Worm (Caenorhabditis elegans) whole organism, L1 larva: ENCODE data around the gene F41H10.12.

Source experiments
- C04F5.9 ChIP-seq: sonication (generic microtip); optimal IDR thresholded peaks from 2 replicates; lab custom pipeline; 2016; ENCODE audit warnings: missing genetic modification characterization, missing compliant biosample characterization
- F16B12.6 ChIP-seq: fragments of 150-350 bp; optimal IDR thresholded peaks from 2 replicates; lab custom pipeline; 2014; ENCODE audit warnings: missing biosample characterization, missing genetic modification characterization
- aha-1 ChIP-seq: fragments of 150-350 bp; optimal IDR thresholded peaks from 2 replicates; lab custom pipeline; 2014; ENCODE audit warnings: missing biosample characterization, missing genetic modification characterization
- aly-2 ChIP-seq: fragments of 150-350 bp; optimal IDR thresholded peaks from 2 replicates; lab custom pipeline; 2014; ENCODE audit warnings: missing biosample characterization, missing genetic modification characterization
- ama-1 ChIP-seq: fragments of 150-350 bp; optimal IDR thresholded peaks from 2 replicates; lab custom pipeline; 2014
- ceh-8 ChIP-seq: fragments of 200-800 bp; sonication (Bioruptor generic); optimal IDR thresholded peaks from 2 replicates; lab custom pipeline; 2018; ENCODE audit warnings: mild to moderate bottlenecking, missing genetic modification characterization, moderate library complexity, missing compliant biosample characterization
- dpl-1 ChIP-seq, 3 experiments: fragments of 150-350 bp in 2 of 3; sonication (generic microtip) in 1 of 3; optimal IDR thresholded peaks; 2 replicates each; lab custom pipeline; 2014 to 2017; ENCODE audit warnings: missing biosample characterization in 3 of 3, missing genetic modification characterization in 3 of 3, missing genetic modification reagents in 3 of 3
- dsc-1 ChIP-seq: sonication (generic microtip); optimal IDR thresholded peaks from 2 replicates; lab custom pipeline; 2016; ENCODE audit warnings: mild to moderate bottlenecking, missing genetic modification characterization, missing compliant biosample characterization
- efl-1 ChIP-seq, 4 experiments: fragments of 150-350 bp; optimal IDR thresholded peaks in 3 of 4; peaks in 1 of 4; 1 replicate in 1 of 4; 2 replicates in 3 of 4; lab custom pipeline; 2014; ENCODE audit warnings: missing biosample characterization in 2 of 4, missing genetic modification characterization in 2 of 4, missing genetic modification reagents in 2 of 4
- efl-3 ChIP-seq: fragments of 200-800 bp; sonication (Bioruptor generic); optimal IDR thresholded peaks from 2 replicates; lab custom pipeline; 2018; ENCODE audit warnings: mild to moderate bottlenecking, missing genetic modification characterization, missing compliant biosample characterization
- egl-27 ChIP-seq, 2 experiments: fragments of 150-350 bp in 1 of 2; sonication (generic microtip); optimal IDR thresholded peaks; 3 replicates each; lab custom pipeline; 2017 to 2018; ENCODE audit warnings: missing biosample characterization in 2 of 2, missing genetic modification characterization in 2 of 2, missing genetic modification reagents in 2 of 2
- fkh-8 ChIP-seq: sonication (generic microtip); optimal IDR thresholded peaks from 2 replicates; lab custom pipeline; 2016; ENCODE audit warnings: mild to moderate bottlenecking, missing genetic modification characterization, missing compliant biosample characterization
- hpl-2 ChIP-seq: fragments of 150-350 bp; optimal IDR thresholded peaks from 2 replicates; lab custom pipeline; 2014; ENCODE audit warnings: missing biosample characterization, missing genetic modification reagents, missing genetic modification characterization
- irx-1 ChIP-seq: sonication (generic microtip); optimal IDR thresholded peaks from 2 replicates; lab custom pipeline; 2016; ENCODE audit warnings: missing genetic modification characterization, missing compliant biosample characterization
- isw-1 ChIP-seq: fragments of 200-800 bp; sonication (Bioruptor generic); IDR thresholded peaks from 2 replicates; pipeline ENCODE4 v1.3.6; 2022; ENCODE audit warnings: missing genetic modification characterization, missing compliant biosample characterization
- jun-1 ChIP-seq: fragments of 150-350 bp; optimal IDR thresholded peaks from 2 replicates; lab custom pipeline; 2014; ENCODE audit warnings: missing biosample characterization, missing genetic modification reagents, missing genetic modification characterization
- lin-14 ChIP-seq: fragments of 200-800 bp; sonication (Bioruptor generic); optimal IDR thresholded peaks from 2 replicates; lab custom pipeline; 2018; ENCODE audit warnings: mild to moderate bottlenecking, missing genetic modification characterization, moderate library complexity, missing compliant biosample characterization
- lsy-2 ChIP-seq, 2 experiments: fragments of 150-350 bp; optimal IDR thresholded peaks; 2 replicates each; lab custom pipeline; 2014; ENCODE audit warnings: missing biosample characterization in 2 of 2, missing genetic modification characterization in 2 of 2
- mdl-1 ChIP-seq, 2 experiments: fragments of 150-350 bp; optimal IDR thresholded peaks; 2 replicates each; lab custom pipeline; 2014 to 2017; ENCODE audit warnings: missing biosample characterization in 2 of 2, missing genetic modification characterization in 2 of 2, inconsistent platforms in 1 of 2
- mep-1 ChIP-seq: fragments of 150-350 bp; optimal IDR thresholded peaks from 2 replicates; lab custom pipeline; 2014; ENCODE audit warnings: missing biosample characterization, missing genetic modification characterization
- nhr-12 ChIP-seq: sonication (generic microtip); optimal IDR thresholded peaks from 2 replicates; lab custom pipeline; 2017; ENCODE audit warnings: missing biosample characterization, missing genetic modification characterization
- nhr-20 ChIP-seq: sonication (generic microtip); optimal IDR thresholded peaks from 2 replicates; lab custom pipeline; 2016; ENCODE audit warnings: mild to moderate bottlenecking, missing genetic modification characterization, missing compliant biosample characterization
- nhr-237 ChIP-seq: fragments of 150-350 bp; optimal IDR thresholded peaks from 2 replicates; lab custom pipeline; 2014; ENCODE audit warnings: missing biosample characterization, missing genetic modification characterization
- nhr-47 ChIP-seq: sonication (generic microtip); optimal IDR thresholded peaks from 2 replicates; lab custom pipeline; 2016; ENCODE audit warnings: mild to moderate bottlenecking, missing genetic modification characterization, moderate library complexity, missing compliant biosample characterization
- nhr-90 ChIP-seq: sonication (generic microtip); optimal IDR thresholded peaks from 2 replicates; lab custom pipeline; 2016; ENCODE audit warnings: mild to moderate bottlenecking, missing genetic modification characterization, missing compliant biosample characterization; ENCODE audit not compliant: poor library complexity
- pag-3 ChIP-seq: sonication (generic microtip); optimal IDR thresholded peaks from 2 replicates; lab custom pipeline; 2017; ENCODE audit warnings: missing genetic modification characterization, mild to moderate bottlenecking, missing compliant biosample characterization, antibody characterized with exemption, borderline replicate concordance; ENCODE audit not compliant: insufficient read depth
- pax-3 ChIP-seq: fragments of 200-800 bp; sonication (Bioruptor generic); optimal IDR thresholded peaks from 2 replicates; lab custom pipeline; 2018; ENCODE audit warnings: mild to moderate bottlenecking, missing genetic modification characterization, moderate library complexity, missing compliant biosample characterization
- rnt-1 ChIP-seq: sonication (generic microtip); optimal IDR thresholded peaks from 2 replicates; lab custom pipeline; 2016; ENCODE audit warnings: mild to moderate bottlenecking, missing genetic modification characterization, moderate library complexity, missing compliant biosample characterization
- snpc-4 ChIP-seq: fragments of 150-350 bp; optimal IDR thresholded peaks from 2 replicates; lab custom pipeline; 2014; ENCODE audit warnings: missing biosample characterization, missing genetic modification characterization
- tbx-2 ChIP-seq: sonication (generic microtip); optimal IDR thresholded peaks from 2 replicates; lab custom pipeline; 2016; ENCODE audit warnings: missing genetic modification characterization, missing compliant biosample characterization
- tlp-1 ChIP-seq: fragments of 150-350 bp; optimal IDR thresholded peaks from 2 replicates; lab custom pipeline; 2014; ENCODE audit warnings: missing biosample characterization, missing genetic modification characterization
- unc-62 ChIP-seq: fragments of 150-350 bp; optimal IDR thresholded peaks from 2 replicates; lab custom pipeline; 2014; ENCODE audit warnings: missing biosample characterization, missing genetic modification reagents, missing genetic modification characterization
- unc-86 ChIP-seq: sonication (generic microtip); optimal IDR thresholded peaks from 2 replicates; lab custom pipeline; 2016; ENCODE audit warnings: missing genetic modification characterization, missing compliant biosample characterization
- vab-15 ChIP-seq: sonication (generic microtip); optimal IDR thresholded peaks from 2 replicates; lab custom pipeline; 2017; ENCODE audit warnings: missing genotype, mild to moderate bottlenecking, missing genetic modification characterization, missing compliant biosample characterization
- ztf-11 ChIP-seq, 2 experiments: sonication (generic microtip); optimal IDR thresholded peaks; 2 replicates each; lab custom pipeline; 2016 to 2017; ENCODE audit warnings: missing genetic modification characterization in 2 of 2, missing biosample characterization in 1 of 2, missing compliant biosample characterization in 1 of 2

The F41H10.12 gene

DNA sequence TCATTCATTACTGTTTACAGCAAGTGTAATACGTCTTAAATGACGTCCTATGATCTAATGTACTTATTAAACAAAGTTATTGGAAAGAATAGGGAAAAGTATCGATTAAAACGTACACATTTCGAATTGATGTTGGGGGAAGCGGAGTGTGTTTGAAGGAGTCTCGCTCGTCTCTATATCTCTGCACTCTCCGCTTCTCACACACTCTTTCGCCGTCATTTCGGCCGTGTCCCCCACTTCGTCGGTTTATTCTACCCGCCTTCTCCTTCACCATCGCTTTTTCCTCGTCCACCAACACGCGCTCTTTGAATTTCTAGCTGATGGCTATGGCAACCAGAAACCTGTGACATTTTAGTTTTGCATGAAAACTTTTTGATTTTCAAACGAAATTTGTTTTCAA lies 16.3 kb upstream of the F41H10.12 start (continued):
- peak; percentile 42 for TF ChIP-seq rnt-1
- TF ChIP-seq nhr-20 = peak; percentile 27
- peak; percentile 13 for TF ChIP-seq dsc-1 (tag; lab: Kevin White, UChicago)
- peak; percentile 37 for TF ChIP-seq unc-86

DNA sequence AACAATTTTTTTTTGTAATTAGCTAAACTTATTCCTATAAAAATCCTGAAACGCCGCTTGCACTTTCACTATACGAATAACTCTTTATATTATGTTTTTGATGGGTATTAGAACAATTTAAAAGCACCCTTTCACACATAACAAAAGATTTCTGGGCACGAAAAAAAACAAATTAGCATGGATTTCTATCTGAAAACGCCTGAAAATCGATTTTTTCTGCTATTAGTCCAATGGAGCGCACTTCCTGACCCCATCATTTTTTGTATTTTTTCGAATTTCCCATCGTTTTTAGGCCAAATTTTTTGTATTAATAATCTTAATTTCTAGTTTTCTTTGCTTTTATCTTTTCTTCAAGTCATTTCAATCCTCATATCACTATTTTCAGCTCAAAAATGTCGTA lies 15.7 kb upstream of the F41H10.12 start, which contains the start of gene F41H10.3:
F41H10.3 (plus strand) TSS at position 388 of the 400 bp plus-strand sequence.
- TF ChIP-seq isw-1 (no peak), irx-1 (peak; percentile 2), pag-3 (tag; lab: Kevin White, UChicago) (no peak), egl-27 (tag; optimal IDR thresholded peaks at IDR 0.05; lab: Kevin White, UChicago) (no peak), efl-1 (optimal IDR thresholded peaks at IDR 0.05; lab: Kevin White, UChicago) (peak in 1 of 2 experiments; percentile 6), efl-1 (GFP tag; optimal IDR thresholded peaks at IDR 0.05 in 1 of 2; lab: Kevin White, UChicago) (peak; percentile 4 to 59), pax-3 (no peak), nhr-12 (tag; lab: Kevin White, UChicago) (no peak)
- TF ChIP-seq, all 84 proteins: peak for 2

DNA sequence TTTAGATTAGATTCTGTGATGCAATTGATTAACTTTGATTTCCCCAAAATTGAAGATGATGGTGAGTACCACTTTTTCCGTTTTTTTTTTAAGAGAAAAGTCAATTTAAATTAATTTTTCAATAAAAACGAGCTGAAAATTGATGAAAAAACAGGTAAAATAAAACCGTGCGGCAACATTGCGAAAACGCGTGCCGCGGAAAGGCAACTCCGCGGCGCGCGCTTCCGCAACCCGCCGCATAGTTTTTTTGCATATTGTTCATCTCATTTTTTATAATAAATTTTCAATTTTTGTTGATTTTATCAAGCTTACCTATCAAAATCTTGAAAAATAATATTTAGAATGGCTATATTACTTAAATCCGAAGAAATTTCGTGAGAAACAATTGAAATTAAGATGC lies 14.2 kb upstream of the F41H10.12 start:
- no peak for TF ChIP-seq unc-62 (GFP tag; lab: Kevin White, UChicago)
- no peak for TF ChIP-seq fkh-8
- no peak for TF ChIP-seq nhr-47
- no peak for TF ChIP-seq snpc-4 (tag; lab: Kevin White, UChicago)
- TF ChIP-seq F16B12.6 (tag; lab: Kevin White, UChicago) = no peak
- no peak for TF ChIP-seq jun-1 (tag; lab: Kevin White, UChicago)
- TF ChIP-seq aha-1 (tag; lab: Kevin White, UChicago) = no peak
- no peak for TF ChIP-seq mdl-1 (tag; optimal IDR thresholded peaks at IDR 0.05; lab: Kevin White, UChicago)
- TF ChIP-seq vab-15 (tag; lab: Kevin White, UChicago) = no peak
- no peak for TF ChIP-seq tbx-2
- no peak for TF ChIP-seq dsc-1 (tag; lab: Kevin White, UChicago)
- no peak for TF ChIP-seq aly-2 (tag; lab: Kevin White, UChicago)
- no peak for TF ChIP-seq tlp-1 (tag; lab: Kevin White, UChicago)
- TF ChIP-seq, all 84 proteins: peak for 0

ce11 chrIV:5374321-5374720 lies 10.8 kb upstream of the F41H10.12 start:
- TF ChIP-seq nhr-90 (tag; lab: Kevin White, UChicago) (no peak), mep-1 (tag; lab: Kevin White, UChicago) (no peak), lin-14 (GFP tag; lab: Kevin White, UChicago) (no peak), ztf-11 (tag; optimal IDR thresholded peaks at IDR 0.05; lab: Kevin White, UChicago) (no peak), lsy-2 (tag; optimal IDR thresholded peaks at IDR 0.05; lab: Kevin White, UChicago) (no peak), dpl-1 (GFP tag; optimal IDR thresholded peaks at IDR 0.05; lab: Kevin White, UChicago) (no peak), irx-1 (no peak), efl-1 (optimal IDR thresholded peaks at IDR 0.05; lab: Kevin White, UChicago) (no peak), efl-1 (GFP tag; optimal IDR thresholded peaks at IDR 0.05 in 1 of 2; lab: Kevin White, UChicago) (no peak), efl-3 (GFP tag; lab: Kevin White, UChicago) (no peak), hpl-2 (GFP tag; lab: Kevin White, UChicago) (no peak), C04F5.9 (tag; lab: Kevin White, UChicago) (no peak), nhr-47 (no peak), ama-1 (lab: Kevin White, UChicago) (no peak), ceh-8 (GFP tag; lab: Kevin White, UChicago) (no peak), nhr-237 (tag; lab: Kevin White, UChicago) (no peak)
- TF ChIP-seq, all 84 proteins: peak for 0
